Fruit fly (Drosophila melanogaster) whole organism, embryonic: ENCODE measurements around the gene CG1273.

Experiments used
- Antp ChIP-seq: fragments of 200-800 bp; sonication (Bioruptor generic); optimal IDR thresholded peaks from 3 replicates; lab custom pipeline; 2016; ENCODE audit warnings: missing biosample characterization, missing genetic modification characterization
- CG10209 ChIP-seq: fragments of 200-800 bp; sonication (Bioruptor generic); optimal IDR thresholded peaks from 3 replicates; lab custom pipeline; 2017; ENCODE audit warnings: missing biosample characterization, mild to moderate bottlenecking, missing genetic modification characterization, missing genetic modification reagents
- CG10543 ChIP-seq: fragments of 200-800 bp; sonication (Bioruptor generic); optimal IDR thresholded peaks from 3 replicates; lab custom pipeline; 2017; ENCODE audit warnings: missing biosample characterization, mild to moderate bottlenecking, missing genetic modification characterization, moderate library complexity
- CG11560 ChIP-seq: fragments of 200-800 bp; sonication (Bioruptor generic); IDR thresholded peaks from 3 replicates; pipeline ENCODE4 v1.3.6; 2022; ENCODE audit warnings: missing biosample characterization, missing genetic modification characterization
- CG15011 ChIP-seq: fragments of 200-800 bp; sonication (Bioruptor generic); optimal IDR thresholded peaks from 3 replicates; lab custom pipeline; 2018; ENCODE audit warnings: missing biosample characterization, mild to moderate bottlenecking, missing genetic modification characterization
- CG16813 ChIP-seq: fragments of 200-800 bp; sonication (Bioruptor generic); IDR thresholded peaks from 3 replicates; pipeline ENCODE4 v1.3.6; 2022; ENCODE audit warnings: missing biosample characterization, missing genetic modification characterization; ENCODE audit not compliant: partially characterized antibody
- CG17328 ChIP-seq: fragments of 200-800 bp; sonication (Bioruptor generic); IDR thresholded peaks from 2 replicates; pipeline ENCODE4 v1.3.6; 2022; ENCODE audit warnings: missing biosample characterization, missing genetic modification characterization
- CG17361 ChIP-seq: fragments of 200-800 bp; sonication (Bioruptor generic); IDR thresholded peaks from 3 replicates; pipeline ENCODE4 v1.3.6; 2022; ENCODE audit warnings: missing biosample characterization, missing genetic modification characterization
- CG18476 ChIP-seq: fragments of 200-800 bp; sonication (Bioruptor generic); optimal IDR thresholded peaks from 2 replicates; lab custom pipeline; 2016; ENCODE audit warnings: missing biosample characterization, mild to moderate bottlenecking, missing genetic modification characterization
- CG31365 ChIP-seq: fragments of 200-800 bp; sonication (Bioruptor generic); optimal IDR thresholded peaks from 2 replicates; lab custom pipeline; 2018; ENCODE audit warnings: missing biosample characterization, mild to moderate bottlenecking, missing genetic modification characterization
- CG34422 ChIP-seq: fragments of 200-800 bp; sonication (Bioruptor generic); IDR thresholded peaks from 3 replicates; pipeline ENCODE4 v1.3.6; 2022; ENCODE audit warnings: missing biosample characterization, missing genetic modification characterization
- CG3726 ChIP-seq: fragments of 200-800 bp; sonication (Bioruptor generic); IDR thresholded peaks from 3 replicates; pipeline ENCODE4, ENCODE4 v1.3.6; 2022; ENCODE audit warnings: missing biosample characterization, missing genetic modification characterization
- CG4707 ChIP-seq: fragments of 200-800 bp; sonication (Bioruptor generic); optimal IDR thresholded peaks from 2 replicates; lab custom pipeline; 2018; ENCODE audit warnings: missing biosample characterization, mild to moderate bottlenecking, missing genetic modification characterization, moderate library complexity
- CG6813 ChIP-seq: fragments of 200-800 bp; sonication (Bioruptor generic); optimal IDR thresholded peaks from 2 replicates; lab custom pipeline; 2017; ENCODE audit warnings: missing biosample characterization, missing genetic modification characterization, mild to moderate bottlenecking, moderate library complexity, missing genetic modification reagents
- CG7839 ChIP-seq: fragments of 200-800 bp; sonication (Bioruptor generic); optimal IDR thresholded peaks from 3 replicates; lab custom pipeline; 2018; ENCODE audit warnings: missing biosample characterization, mild to moderate bottlenecking, missing genetic modification characterization, moderate library complexity
- CG8388 ChIP-seq: fragments of 200-800 bp; sonication (Bioruptor generic); optimal IDR thresholded peaks from 2 replicates; lab custom pipeline; 2019; ENCODE audit warnings: missing biosample characterization, mild to moderate bottlenecking, missing genetic modification characterization, moderate library complexity
- Dll ChIP-seq: fragments of 200-800 bp; sonication (Bioruptor generic); IDR thresholded peaks from 4 replicates; pipeline ENCODE4 v1.3.6; 2022; ENCODE audit warnings: missing biosample characterization, missing genetic modification characterization; ENCODE audit not compliant: partially characterized antibody
- H15 ChIP-seq: fragments of 200-800 bp; sonication (Bioruptor generic); IDR thresholded peaks from 3 replicates; pipeline ENCODE4 v1.3.6; 2022; ENCODE audit warnings: missing biosample characterization, missing genetic modification characterization
- HLHmδ ChIP-seq: fragments of 200-800 bp; sonication (Bioruptor generic); optimal IDR thresholded peaks from 2 replicates; lab custom pipeline; 2018; ENCODE audit warnings: missing biosample characterization, mild to moderate bottlenecking, missing genetic modification characterization, moderate library complexity
- Hmx ChIP-seq: fragments of 200-800 bp; sonication (Bioruptor generic); optimal IDR thresholded peaks from 2 replicates; lab custom pipeline; 2016; ENCODE audit warnings: missing biosample characterization, missing genetic modification characterization
- Hr39 ChIP-seq: fragments of >200 bp; optimal IDR thresholded peaks from 2 replicates; lab custom pipeline; 2017
- Jarid2 ChIP-seq: fragments of 200-800 bp; sonication (Bioruptor generic); optimal IDR thresholded peaks from 3 replicates; lab custom pipeline; 2017; ENCODE audit warnings: mild to moderate bottlenecking, missing biosample characterization, missing genetic modification reagents, missing genetic modification characterization
- Max ChIP-seq: fragments of 200-800 bp; sonication (Bioruptor generic); optimal IDR thresholded peaks from 2 replicates; lab custom pipeline; 2016; ENCODE audit warnings: missing biosample characterization, mild to moderate bottlenecking, missing genetic modification characterization
- Med ChIP-seq: fragments of 200-800 bp; sonication (Bioruptor generic); peaks from one replicate; lab custom pipeline; 2016; ENCODE audit warnings: missing biosample characterization, missing genetic modification characterization, mild to moderate bottlenecking, inconsistent platforms, moderate library complexity
- NC2α ChIP-seq: fragments of 200-800 bp; sonication (Bioruptor generic); optimal IDR thresholded peaks from 2 replicates; lab custom pipeline; 2016; ENCODE audit warnings: missing biosample characterization, missing genetic modification characterization
- Nf-YC ChIP-seq: fragments of 200-800 bp; optimal IDR thresholded peaks from 3 replicates; lab custom pipeline; 2019; ENCODE audit warnings: missing biosample characterization, mild to moderate bottlenecking, missing genetic modification characterization, moderate library complexity
- NfI ChIP-seq: fragments of 200-800 bp; sonication (Bioruptor generic); optimal IDR thresholded peaks from 3 replicates; lab custom pipeline; 2018; ENCODE audit warnings: missing biosample characterization, mild to moderate bottlenecking, missing genetic modification characterization, moderate library complexity
- Rfx ChIP-seq: fragments of 200-800 bp; sonication (Bioruptor generic); IDR thresholded peaks from 2 replicates; pipeline ENCODE4 v1.3.6; 2022; ENCODE audit warnings: missing biosample characterization, missing genetic modification characterization
- Side ChIP-seq: fragments of 200-800 bp; sonication (Bioruptor generic); optimal IDR thresholded peaks from 2 replicates; lab custom pipeline; 2016; ENCODE audit warnings: missing biosample characterization, missing genetic modification characterization
- Sin3A ChIP-seq: fragments of >200 bp; optimal IDR thresholded peaks from 2 replicates; lab custom pipeline; 2018
- amos ChIP-seq: fragments of 200-800 bp; sonication (Bioruptor generic); IDR thresholded peaks from 2 replicates; pipeline ENCODE4 v1.3.6; 2022; ENCODE audit warnings: missing biosample characterization, missing genetic modification characterization; ENCODE audit not compliant: partially characterized antibody
- bcd ChIP-seq: fragments of 200-800 bp; sonication (Bioruptor generic); optimal IDR thresholded peaks from 2 replicates; lab custom pipeline; 2017; ENCODE audit warnings: missing biosample characterization, mild to moderate bottlenecking, missing genetic modification characterization
- cad ChIP-seq: fragments of >200 bp; optimal IDR thresholded peaks from 2 replicates; lab custom pipeline; 2017; ENCODE audit warnings: missing biosample characterization, missing genetic modification characterization
- cg ChIP-seq: fragments of 200-800 bp; sonication (Bioruptor generic); optimal IDR thresholded peaks from 3 replicates; lab custom pipeline; 2019; ENCODE audit warnings: missing biosample characterization, mild to moderate bottlenecking, missing genetic modification characterization, moderate library complexity
- chinmo ChIP-seq: fragments of 200-800 bp; sonication (Bioruptor generic); IDR thresholded peaks from 4 replicates; pipeline ENCODE4 v1.3.6; 2022; ENCODE audit warnings: missing biosample characterization, missing genetic modification characterization; ENCODE audit not compliant: partially characterized antibody
- crp ChIP-seq, 2 experiments: fragments of 200-800 bp; sonication (Bioruptor generic); optimal IDR thresholded peaks; 2 replicates in 1 of 2; 3 replicates in 1 of 2; lab custom pipeline; 2017; ENCODE audit warnings: missing biosample characterization in 2 of 2, missing genetic modification characterization in 2 of 2, mild to moderate bottlenecking in 1 of 2, moderate library complexity in 1 of 2
- cwo ChIP-seq: fragments of 200-800 bp; sonication (Bioruptor generic); optimal IDR thresholded peaks from 3 replicates; lab custom pipeline; 2017; ENCODE audit warnings: missing biosample characterization, missing genetic modification characterization, mild to moderate bottlenecking, moderate library complexity, missing genetic modification reagents
- emc ChIP-seq: fragments of 200-800 bp; sonication (Bioruptor generic); optimal IDR thresholded peaks from 2 replicates; lab custom pipeline; 2016; ENCODE audit warnings: missing biosample characterization, missing genetic modification characterization
- gem ChIP-seq: fragments of 200-800 bp; sonication (Bioruptor generic); optimal IDR thresholded peaks from 2 replicates; lab custom pipeline; 2019; ENCODE audit warnings: missing biosample characterization, mild to moderate bottlenecking, missing genetic modification characterization, moderate library complexity
- grau ChIP-seq: fragments of 200-800 bp; optimal IDR thresholded peaks from 3 replicates; lab custom pipeline; 2019; ENCODE audit warnings: missing biosample characterization, mild to moderate bottlenecking, missing genetic modification characterization, moderate library complexity
- inv ChIP-seq: fragments of 200-800 bp; sonication (Bioruptor generic); IDR thresholded peaks from 2 replicates; pipeline ENCODE4 v1.3.6; 2022; ENCODE audit warnings: missing biosample characterization, missing genetic modification characterization; ENCODE audit not compliant: partially characterized antibody
- jigr1 ChIP-seq: fragments of 200-800 bp; sonication (Bioruptor generic); IDR thresholded peaks from 3 replicates; pipeline ENCODE4 v1.3.6; 2022; ENCODE audit warnings: missing biosample characterization, missing genetic modification characterization
- nerfin-1 ChIP-seq: fragments of 200-800 bp; sonication (Bioruptor generic); optimal IDR thresholded peaks from 3 replicates; lab custom pipeline; 2019; ENCODE audit warnings: missing biosample characterization, mild to moderate bottlenecking, missing genetic modification characterization, moderate library complexity
- nerfin-2 ChIP-seq: fragments of 200-800 bp; sonication (Bioruptor generic); IDR thresholded peaks from 2 replicates; pipeline ENCODE4 v1.3.6; 2022; ENCODE audit warnings: missing biosample characterization, missing genetic modification characterization; ENCODE audit not compliant: partially characterized antibody
- nom ChIP-seq: fragments of 200-800 bp; sonication (Bioruptor generic); optimal IDR thresholded peaks from 2 replicates; lab custom pipeline; 2017; ENCODE audit warnings: missing biosample characterization, missing genetic modification characterization, mild to moderate bottlenecking, moderate library complexity, missing genetic modification reagents
- oc ChIP-seq: fragments of 200-800 bp; sonication (Bioruptor generic); optimal IDR thresholded peaks from 2 replicates; lab custom pipeline; 2018; ENCODE audit warnings: missing biosample characterization, mild to moderate bottlenecking, missing genetic modification characterization, moderate library complexity
- peb ChIP-seq: fragments of 200-800 bp; sonication (Bioruptor generic); IDR thresholded peaks from 2 replicates; pipeline ENCODE4 v1.3.6; 2022; ENCODE audit warnings: missing biosample characterization, missing genetic modification characterization
- scrt ChIP-seq: fragments of 200-800 bp; sonication (Bioruptor generic); optimal IDR thresholded peaks from 2 replicates; lab custom pipeline; 2018; ENCODE audit warnings: missing biosample characterization, mild to moderate bottlenecking, missing genetic modification characterization, moderate library complexity
- sens-2 ChIP-seq: fragments of 200-800 bp; sonication (Bioruptor generic); IDR thresholded peaks from 2 replicates; pipeline ENCODE4 v1.3.6; 2022; ENCODE audit warnings: missing biosample characterization, missing genetic modification characterization
- stwl ChIP-seq: fragments of 200-800 bp; sonication (Bioruptor generic); optimal IDR thresholded peaks from 3 replicates; lab custom pipeline; 2018; ENCODE audit warnings: missing biosample characterization, mild to moderate bottlenecking, missing genetic modification characterization, moderate library complexity

The CG1273 gene

dm6 chr3L:4227164-4227563 lies 36.4 kb upstream of the CG1273 start, which contains the start of gene CG46460 (continued):
- 0 out of 4 replicates have a peak, but pooled peaks have one; percentile 22 for TF ChIP-seq Dll (GFP tag; lab: Robert Waterston, UW)
- TF ChIP-seq nerfin-2, result peak; percentile 35; the same call in 1 of the 2 replicates
- TF ChIP-seq CG11560 (tag; lab: Robert Waterston, UW), result no peak
- TF ChIP-seq cwo (GFP tag; lab: Kevin White, UChicago), result no peak
- no peak for TF ChIP-seq Hr39 (lab: Kevin White, UChicago)
- 0 out of 2 replicates have a peak, but pooled peaks have one; percentile 12 for TF ChIP-seq Rfx (GFP tag; lab: Robert Waterston, UW)
- TF ChIP-seq nerfin-1 (tag; lab: Kevin White, UChicago), result no peak
- TF ChIP-seq Nf-YC (tag; lab: Kevin White, UChicago), result peak; percentile 6
- no peak for TF ChIP-seq jigr1
- no peak for TF ChIP-seq CG15011 (GFP tag; lab: Kevin White, UChicago)
- no peak for TF ChIP-seq CG3726 (GFP tag; lab: Robert Waterston, UW)
- TF ChIP-seq Sin3A (lab: Kevin White, UChicago), result no peak
- peak; percentile 69 for TF ChIP-seq NC2α
- TF ChIP-seq CG10543 (GFP tag; lab: Kevin White, UChicago), result peak; percentile 27
- TF ChIP-seq CG10209, result no peak
- TF ChIP-seq gem (tag; lab: Kevin White, UChicago), result no peak
- TF ChIP-seq nom, result peak; percentile 45
- TF ChIP-seq Med (GFP tag; lab: Kevin White, UChicago), result peak; percentile 84
- peak; percentile 31; the same call in 1 of the 2 replicates for TF ChIP-seq sens-2 (GFP tag; lab: Robert Waterston, UW)
- TF ChIP-seq bcd, result no peak
- no peak for TF ChIP-seq NfI (GFP tag; lab: Kevin White, UChicago)
- no peak for TF ChIP-seq stwl (tag; lab: Kevin White, UChicago)
- no peak for TF ChIP-seq Hmx (GFP tag; lab: Kevin White, UChicago)
- TF ChIP-seq grau (tag; lab: Kevin White, UChicago), result peak; percentile 21
- TF ChIP-seq CG31365 (tag; lab: Kevin White, UChicago), result no peak
- no peak for TF ChIP-seq crp (GFP tag; optimal IDR thresholded peaks at IDR 0.05; lab: Kevin White, UChicago)
- no peak for TF ChIP-seq peb
- no peak for TF ChIP-seq inv (GFP tag; lab: Robert Waterston, UW)
- peak; percentile 2 for TF ChIP-seq CG4707 (GFP tag; lab: Kevin White, UChicago)
- no peak for TF ChIP-seq emc (GFP tag; lab: Kevin White, UChicago)
- TF ChIP-seq cad (GFP tag; lab: Kevin White, UChicago), result peak; percentile 44
- no peak for TF ChIP-seq CG7839 (tag; lab: Kevin White, UChicago)
- TF ChIP-seq CG8388 (GFP tag; lab: Kevin White, UChicago), result no peak
- TF ChIP-seq scrt (GFP tag; lab: Kevin White, UChicago), result no peak
- peak; percentile 11; the same call in 1 of the 2 replicates for TF ChIP-seq CG17328
- TF ChIP-seq CG17361 (GFP tag; lab: Robert Waterston, UW), result no peak
- 0 out of 3 replicates have a peak, but pooled peaks have one; percentile 32 for TF ChIP-seq CG16813 (GFP tag; lab: Robert Waterston, UW)
- peak; percentile 94 for TF ChIP-seq cg
- no peak for TF ChIP-seq CG18476
- TF ChIP-seq HLHmδ (GFP tag; lab: Kevin White, UChicago), result peak; percentile 22
- peak; percentile 84; the same call in 3 of the 4 replicates for TF ChIP-seq chinmo (GFP tag; lab: Robert Waterston, UW)
- TF ChIP-seq CG34422, result 0 out of 3 replicates have a peak, but pooled peaks have one; percentile 36
- TF ChIP-seq oc (tag; lab: Kevin White, UChicago), result peak; percentile 43
- peak; percentile 19; the same call in 1 of the 2 replicates for TF ChIP-seq amos
- TF ChIP-seq Max (GFP tag; lab: Kevin White, UChicago), result no peak
- TF ChIP-seq Antp (GFP tag; lab: Kevin White, UChicago), result no peak
- TF ChIP-seq Side (GFP tag; lab: Kevin White, UChicago), result no peak
- TF ChIP-seq CG6813 (GFP tag; lab: Kevin White, UChicago), result peak; percentile 19
- no peak for TF ChIP-seq H15 (GFP tag; lab: Robert Waterston, UW)
- TF ChIP-seq Jarid2 (GFP tag; lab: Kevin White, UChicago), result peak; percentile 84
